Worm (Caenorhabditis elegans): ENCODE results near the gene F58B4.2.

DNA sequence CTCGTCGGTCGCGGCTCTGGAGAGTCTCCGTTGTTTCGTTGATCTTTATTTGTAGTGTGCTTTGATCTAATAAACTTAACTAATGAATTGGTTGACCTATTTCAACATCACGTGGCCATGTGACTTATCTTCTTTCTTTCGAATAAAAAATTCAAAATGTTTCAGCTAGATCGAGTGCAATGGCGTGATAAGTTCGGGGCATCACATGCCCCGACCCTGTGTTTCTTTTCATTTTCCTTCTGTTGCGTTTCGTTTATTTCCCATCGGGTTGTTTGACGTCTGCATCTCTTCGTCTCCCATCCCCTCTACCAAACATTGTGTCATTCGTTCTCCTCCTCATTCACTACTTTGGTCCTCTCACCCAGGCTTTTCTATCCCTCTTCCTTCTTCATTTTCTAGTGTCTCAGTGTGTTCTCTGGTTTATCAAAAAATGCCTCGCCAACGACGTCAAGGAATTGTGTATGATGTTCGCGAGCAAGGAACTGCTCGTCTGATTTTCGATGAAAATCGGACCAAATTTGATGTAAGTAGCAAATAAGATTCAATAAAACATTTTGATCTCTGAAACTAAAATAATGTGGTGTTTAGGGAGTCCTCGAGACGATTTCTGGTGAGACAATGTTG is 33.5 kb upstream of the F58B4.2 start, which contains the start of gene F17C11.4:
- TF ChIP-seq rec-8 (tag; optimal IDR thresholded peaks at IDR 0.05) (no peak), dpl-1 (GFP tag; optimal IDR thresholded peaks at IDR 0.05) (no peak), sdz-38 (tag; optimal IDR thresholded peaks at IDR 0.05) (no peak), nhr-90 (tag; optimal IDR thresholded peaks at IDR 0.05) (peak; percentile 29), F22D6.2 (tag; optimal IDR thresholded peaks at IDR 0.05) (peak; percentile 18), lin-26 (GFP tag; IDR thresholded peaks at IDR 0.05) (peak; percentile 66; the same call in 1 of the 2 replicates), F49E8.2 (tag; optimal IDR thresholded peaks at IDR 0.05; ENCODE audit: insufficient read depth) (no peak), hlh-26 (GFP tag; conservative IDR thresholded peaks at IDR 0.05) (no peak), hsf-1 (GFP tag; IDR thresholded peaks at IDR 0.05) (no peak), aptf-3 (GFP tag; IDR thresholded peaks at IDR 0.05) (no peak)
